Worm (Caenorhabditis elegans) whole organism, mixed stage, embryonic: ENCODE results near the gene gst-1.

Experiments used
- lsy-2 ChIP-seq: fragments of 150-350 bp; optimal IDR thresholded peaks from 2 replicates; lab custom pipeline; 2014; ENCODE audit warnings: missing biosample characterization, missing genetic modification characterization
- snpc-4 ChIP-seq: fragments of 150-350 bp; optimal IDR thresholded peaks from 2 replicates; lab custom pipeline; 2014; ENCODE audit warnings: missing biosample characterization, missing genetic modification characterization

- TF ChIP-seq snpc-4 (tag; lab: Kevin White, UChicago) (no peak), lsy-2 (no peak)
Measured at ce11 chrIII:9047260-9047659, 11.9 kb upstream of the gst-1 start.
